Fruit fly (Drosophila melanogaster) whole organism, embryonic: ENCODE measurements around the gene TfIIA-S.

Experiments used
- Abd-B ChIP-seq: fragments of 200-800 bp; sonication (Bioruptor generic); optimal IDR thresholded peaks from 2 replicates; lab custom pipeline; 2018; ENCODE audit warnings: missing biosample characterization, mild to moderate bottlenecking, missing genetic modification characterization, moderate library complexity
- CG11723 ChIP-seq: fragments of 200-800 bp; sonication (Bioruptor generic); optimal IDR thresholded peaks from 2 replicates; lab custom pipeline; 2017; ENCODE audit warnings: missing biosample characterization, mild to moderate bottlenecking, missing genetic modification characterization
- CG12299 ChIP-seq: fragments of 200-800 bp; sonication (Bioruptor generic); optimal IDR thresholded peaks from 2 replicates; lab custom pipeline; 2018; ENCODE audit warnings: missing biosample characterization, mild to moderate bottlenecking, missing genetic modification characterization
- CG13123 ChIP-seq: fragments of 200-800 bp; sonication (Bioruptor generic); optimal IDR thresholded peaks from 2 replicates; lab custom pipeline; 2016; ENCODE audit warnings: missing biosample characterization, missing genetic modification characterization
- CG17802 ChIP-seq: fragments of 200-800 bp; sonication (Bioruptor generic); optimal IDR thresholded peaks from 2 replicates; lab custom pipeline; 2018; ENCODE audit warnings: missing biosample characterization, mild to moderate bottlenecking, missing genetic modification characterization, moderate library complexity
- CG18764 ChIP-seq: fragments of 200-800 bp; sonication (Bioruptor generic); optimal IDR thresholded peaks from 3 replicates; lab custom pipeline; 2016; ENCODE audit warnings: missing biosample characterization, missing genetic modification characterization
- CG30020 ChIP-seq: fragments of 200-800 bp; optimal IDR thresholded peaks from 2 replicates; lab custom pipeline; 2019; ENCODE audit warnings: missing biosample characterization, mild to moderate bottlenecking, missing genetic modification characterization, moderate library complexity
- CG3065 ChIP-seq: fragments of 200-800 bp; sonication (Bioruptor generic); optimal IDR thresholded peaks from 2 replicates; lab custom pipeline; 2016; ENCODE audit warnings: missing biosample characterization, missing genetic modification characterization
- CG31224 ChIP-seq: fragments of 200-800 bp; sonication (Bioruptor generic); IDR thresholded peaks from 2 replicates; pipeline ENCODE4 v1.3.6; 2022; ENCODE audit warnings: missing biosample characterization, missing genetic modification characterization
- CG3163 ChIP-seq: fragments of 200-800 bp; sonication (Bioruptor generic); optimal IDR thresholded peaks from 3 replicates; lab custom pipeline; 2016; ENCODE audit warnings: missing biosample characterization, missing genetic modification characterization
- CG34376 ChIP-seq: fragments of 200-800 bp; sonication (Bioruptor generic); optimal IDR thresholded peaks from 2 replicates; lab custom pipeline; 2018; ENCODE audit warnings: missing biosample characterization, mild to moderate bottlenecking, missing genetic modification characterization
- CG6854 ChIP-seq: fragments of 200-800 bp; sonication (Bioruptor generic); optimal IDR thresholded peaks from 3 replicates; lab custom pipeline; 2017; ENCODE audit warnings: missing biosample characterization, mild to moderate bottlenecking, missing genetic modification characterization
- CG7556 ChIP-seq: fragments of 200-800 bp; sonication (Bioruptor generic); optimal IDR thresholded peaks from 2 replicates; lab custom pipeline; 2017; ENCODE audit warnings: missing biosample characterization, mild to moderate bottlenecking, missing genetic modification characterization
- CG7963 ChIP-seq: fragments of 200-800 bp; sonication (Bioruptor generic); IDR thresholded peaks from 3 replicates; pipeline ENCODE4 v1.3.6; 2022; ENCODE audit warnings: missing biosample characterization, missing genetic modification characterization; ENCODE audit not compliant: partially characterized antibody
- CG8359 ChIP-seq: fragments of 200-800 bp; sonication (Bioruptor generic); optimal IDR thresholded peaks from 2 replicates; lab custom pipeline; 2017; ENCODE audit warnings: missing biosample characterization, mild to moderate bottlenecking, missing genetic modification characterization, borderline replicate concordance
- CG8388 ChIP-seq: fragments of 200-800 bp; sonication (Bioruptor generic); optimal IDR thresholded peaks from 2 replicates; lab custom pipeline; 2019; ENCODE audit warnings: missing biosample characterization, mild to moderate bottlenecking, missing genetic modification characterization, moderate library complexity
- CG8765 ChIP-seq: fragments of 200-800 bp; sonication (Bioruptor generic); IDR thresholded peaks from 2 replicates; pipeline ENCODE4 v1.3.6; 2022; ENCODE audit warnings: missing biosample characterization, missing genetic modification characterization
- NC2α ChIP-seq: fragments of 200-800 bp; sonication (Bioruptor generic); optimal IDR thresholded peaks from 2 replicates; lab custom pipeline; 2016; ENCODE audit warnings: missing biosample characterization, missing genetic modification characterization
- NC2β ChIP-seq: fragments of 200-800 bp; sonication (Bioruptor generic); optimal IDR thresholded peaks from 2 replicates; lab custom pipeline; 2016; ENCODE audit warnings: missing biosample characterization, missing genetic modification characterization
- Rx ChIP-seq: fragments of 200-800 bp; sonication (Bioruptor generic); IDR thresholded peaks from 2 replicates; pipeline ENCODE4 v1.3.6; 2022; ENCODE audit warnings: missing biosample characterization, missing genetic modification characterization
- Sry-δ ChIP-seq: fragments of 200-800 bp; sonication (Bioruptor generic); optimal IDR thresholded peaks from 2 replicates; lab custom pipeline; 2016; ENCODE audit warnings: missing biosample characterization, missing genetic modification characterization
- Stat92E ChIP-seq, 3 experiments: fragments of >200 bp in 2 of 3; fragments of 200-800 bp in 1 of 3; sonication (Bioruptor generic) in 1 of 3; optimal IDR thresholded peaks; 2 replicates each; lab custom pipeline; 2017 to 2019; ENCODE audit warnings: missing biosample characterization in 3 of 3, missing genetic modification characterization in 3 of 3, mild to moderate bottlenecking in 1 of 3, moderate library complexity in 1 of 3
- Taf1 ChIP-seq: fragments of 200-800 bp; sonication (Bioruptor generic); IDR thresholded peaks from 2 replicates; pipeline ENCODE4 v1.3.6; 2022; ENCODE audit warnings: missing biosample characterization, missing genetic modification characterization
- ash1 ChIP-seq: fragments of 200-800 bp; sonication (Bioruptor generic); optimal IDR thresholded peaks from 2 replicates; lab custom pipeline; 2018; ENCODE audit warnings: missing biosample characterization, mild to moderate bottlenecking, missing genetic modification characterization
- br ChIP-seq: fragments of >200 bp; optimal IDR thresholded peaks from 2 replicates; lab custom pipeline; 2017
- bsh ChIP-seq, 2 experiments: fragments of 200-800 bp; sonication (Bioruptor generic); optimal IDR thresholded peaks; 2 replicates each; lab custom pipeline; 2017 to 2018; ENCODE audit warnings: mild to moderate bottlenecking in 2 of 2, missing biosample characterization in 2 of 2, missing genetic modification characterization in 2 of 2, moderate library complexity in 1 of 2
- caup ChIP-seq: fragments of 200-800 bp; sonication (Bioruptor generic); optimal IDR thresholded peaks from 3 replicates; lab custom pipeline; 2017; ENCODE audit warnings: missing biosample characterization, mild to moderate bottlenecking, missing genetic modification characterization, moderate library complexity; ENCODE audit not compliant: severe bottlenecking
- da ChIP-seq: fragments of 200-800 bp; sonication (Bioruptor generic); optimal IDR thresholded peaks from 2 replicates; lab custom pipeline; 2016; ENCODE audit warnings: missing biosample characterization, missing genetic modification characterization
- disco-r ChIP-seq: fragments of 200-800 bp; sonication (Bioruptor generic); optimal IDR thresholded peaks from 2 replicates; lab custom pipeline; 2016; ENCODE audit warnings: missing biosample characterization, missing genetic modification characterization
- dmrt11E ChIP-seq: fragments of 200-800 bp; sonication (Bioruptor generic); optimal IDR thresholded peaks from 3 replicates; lab custom pipeline; 2018; ENCODE audit warnings: missing biosample characterization, mild to moderate bottlenecking, missing genetic modification characterization, moderate library complexity
- esg ChIP-seq: fragments of 200-800 bp; sonication (Bioruptor generic); conservative IDR thresholded peaks from 2 replicates; pipeline ENCODE4 v1.3.6; 2022; ENCODE audit warnings: missing biosample characterization, missing genetic modification characterization
- fd102C ChIP-seq: fragments of 200-800 bp; sonication (Bioruptor generic); optimal IDR thresholded peaks from 2 replicates; lab custom pipeline; 2018; ENCODE audit warnings: missing biosample characterization, mild to moderate bottlenecking, missing genetic modification characterization, moderate library complexity
- fu2 ChIP-seq: fragments of 200-800 bp; sonication (Bioruptor generic); optimal IDR thresholded peaks from 2 replicates; lab custom pipeline; 2016; ENCODE audit warnings: missing biosample characterization, missing genetic modification characterization
- jing ChIP-seq: fragments of 200-800 bp; sonication (Bioruptor generic); optimal IDR thresholded peaks from 2 replicates; lab custom pipeline; 2018; ENCODE audit warnings: missing biosample characterization, mild to moderate bottlenecking, missing genetic modification characterization
- lmd ChIP-seq: fragments of 200-800 bp; sonication (Bioruptor generic); IDR thresholded peaks from 2 replicates; pipeline ENCODE4 v1.3.6; 2022; ENCODE audit warnings: missing biosample characterization, missing genetic modification characterization
- pfk ChIP-seq: fragments of 200-800 bp; sonication (Bioruptor generic); optimal IDR thresholded peaks from 2 replicates; lab custom pipeline; 2018; ENCODE audit warnings: missing biosample characterization, mild to moderate bottlenecking, missing genetic modification characterization, moderate library complexity
- pho ChIP-seq: fragments of 200-800 bp; sonication (Bioruptor generic); optimal IDR thresholded peaks from 2 replicates; lab custom pipeline; 2016; ENCODE audit warnings: missing biosample characterization, missing genetic modification characterization
- pnt ChIP-seq: fragments of 200-800 bp; sonication (Bioruptor generic); optimal IDR thresholded peaks from 3 replicates; lab custom pipeline; 2016; ENCODE audit warnings: missing biosample characterization, missing genetic modification characterization
- prd ChIP-seq, 3 experiments: fragments of >200 bp in 2 of 3; fragments of 200-800 bp in 1 of 3; sonication (Bioruptor generic) in 1 of 3; optimal IDR thresholded peaks in 2 of 3; IDR thresholded peaks in 1 of 3; 2 replicates in 2 of 3; 3 replicates in 1 of 3; pipeline versions ENCODE4 v1.3.6 to Lab custom; 2017 to 2022; ENCODE audit warnings: missing biosample characterization in 1 of 3, missing genetic modification characterization in 1 of 3
- pzg ChIP-seq: fragments of 200-800 bp; sonication (Bioruptor generic); optimal IDR thresholded peaks from 3 replicates; lab custom pipeline; 2018; ENCODE audit warnings: missing biosample characterization, mild to moderate bottlenecking, missing genetic modification characterization, moderate library complexity
- sd ChIP-seq: fragments of 200-800 bp; sonication (Bioruptor generic); optimal IDR thresholded peaks from 3 replicates; lab custom pipeline; 2018; ENCODE audit warnings: missing biosample characterization, mild to moderate bottlenecking, missing genetic modification characterization, moderate library complexity
- sens-2 ChIP-seq: fragments of 200-800 bp; sonication (Bioruptor generic); IDR thresholded peaks from 2 replicates; pipeline ENCODE4 v1.3.6; 2022; ENCODE audit warnings: missing biosample characterization, missing genetic modification characterization
- sisA ChIP-seq: fragments of 200-800 bp; sonication (Bioruptor generic); IDR thresholded peaks from 2 replicates; pipeline ENCODE4 v1.3.6; 2022; ENCODE audit warnings: missing biosample characterization, missing genetic modification characterization
- sna ChIP-seq: fragments of 200-800 bp; sonication (Bioruptor generic); IDR thresholded peaks from 2 replicates; pipeline ENCODE4 v1.3.6; 2022; ENCODE audit warnings: missing biosample characterization, missing genetic modification characterization; ENCODE audit not compliant: partially characterized antibody
- sqz ChIP-seq: fragments of 200-800 bp; sonication (Bioruptor generic); optimal IDR thresholded peaks from 3 replicates; lab custom pipeline; 2018; ENCODE audit warnings: missing biosample characterization, mild to moderate bottlenecking, missing genetic modification characterization
- tna ChIP-seq: fragments of 200-800 bp; sonication (Bioruptor generic); IDR thresholded peaks from 2 replicates; pipeline ENCODE4 v1.3.6; 2022; ENCODE audit warnings: missing biosample characterization, missing genetic modification characterization; ENCODE audit not compliant: partially characterized antibody
- trh ChIP-seq: fragments of 200-800 bp; sonication (Bioruptor generic); optimal IDR thresholded peaks from 2 replicates; lab custom pipeline; 2016; ENCODE audit warnings: missing biosample characterization, missing genetic modification characterization
- wdn ChIP-seq: fragments of 200-800 bp; sonication (Bioruptor generic); IDR thresholded peaks from 2 replicates; pipeline ENCODE4 v1.3.6; 2022; ENCODE audit warnings: missing biosample characterization, missing genetic modification characterization

The TfIIA-S gene

dm6 chr3R:23922502-23923350 is 31.9 kb upstream of the TfIIA-S start, which contains the start of the genes sba and CG31141 (continued):
- no peak for TF ChIP-seq lmd (GFP tag; lab: Robert Waterston, UW)
- TF ChIP-seq fu2 (GFP tag; lab: Kevin White, UChicago) = no peak
- TF ChIP-seq CG11723 (GFP tag; lab: Kevin White, UChicago) = no peak
- TF ChIP-seq tna = peak; percentile 78
- TF ChIP-seq sisA (GFP tag; lab: Robert Waterston, UW) = no peak
- 0 out of 2 replicates have a peak, but pooled peaks have one; percentile 24 for TF ChIP-seq wdn (GFP tag; lab: Robert Waterston, UW)
- peak; percentile 9 for TF ChIP-seq NC2β (GFP tag; lab: Kevin White, UChicago)
- TF ChIP-seq CG13123 (GFP tag; lab: Kevin White, UChicago) = no peak
- no peak for TF ChIP-seq prd (optimal IDR thresholded peaks at IDR 0.05; lab: Kevin White, UChicago)
- no peak for TF ChIP-seq prd (GFP tag; IDR thresholded peaks at IDR 0.05; lab: Robert Waterston, UW)
- peak; percentile 26 for TF ChIP-seq Abd-B (GFP tag; lab: Kevin White, UChicago)
- no peak for TF ChIP-seq Rx (GFP tag; lab: Robert Waterston, UW)
- peak; percentile 52 for TF ChIP-seq sd (tag; lab: Kevin White, UChicago)
- TF ChIP-seq da (GFP tag; lab: Kevin White, UChicago) = no peak
- no peak for TF ChIP-seq CG8765 (GFP tag; lab: Robert Waterston, UW)
- TF ChIP-seq Stat92E (GFP tag; optimal IDR thresholded peaks at IDR 0.05; lab: Kevin White, UChicago) = no peak
- no peak for TF ChIP-seq jing (GFP tag; lab: Kevin White, UChicago)
- no peak for TF ChIP-seq disco-r (GFP tag; lab: Kevin White, UChicago)
- peak; percentile 26 for TF ChIP-seq CG6854 (GFP tag; lab: Kevin White, UChicago)
- peak; percentile 73 for TF ChIP-seq sna (GFP tag; lab: Robert Waterston, UW)
- TF ChIP-seq CG31224 = no peak
- no peak for TF ChIP-seq Taf1 (GFP tag; lab: Robert Waterston, UW)
- TF ChIP-seq pho (GFP tag; lab: Kevin White, UChicago) = no peak
- TF ChIP-seq CG3065 = no peak
- TF ChIP-seq Sry-δ (GFP tag; lab: Kevin White, UChicago) = peak; percentile 78
- peak; percentile 98 for TF ChIP-seq pzg (GFP tag; lab: Kevin White, UChicago)
- TF ChIP-seq ash1 (GFP tag; lab: Kevin White, UChicago) = no peak
- no peak for TF ChIP-seq CG30020 (tag; lab: Kevin White, UChicago)
- TF ChIP-seq CG8388 (GFP tag; lab: Kevin White, UChicago) = no peak
- peak; percentile 11 for TF ChIP-seq CG7556 (GFP tag; lab: Kevin White, UChicago)
- TF ChIP-seq CG18764 (GFP tag; lab: Kevin White, UChicago) = no peak
- no peak for TF ChIP-seq dmrt11E (tag; lab: Kevin White, UChicago)
- TF ChIP-seq pfk (GFP tag; lab: Kevin White, UChicago) = no peak
- TF ChIP-seq CG34376 (GFP tag; lab: Kevin White, UChicago) = no peak
- peak; percentile 41 for TF ChIP-seq caup (GFP tag; lab: Kevin White, UChicago)
- peak in 1 of 2 experiments; percentile 3 for TF ChIP-seq bsh (GFP tag; optimal IDR thresholded peaks at IDR 0.05; lab: Kevin White, UChicago)
- TF ChIP-seq CG8359 (GFP tag; lab: Kevin White, UChicago) = no peak
- no peak for TF ChIP-seq trh (GFP tag; lab: Kevin White, UChicago)
- no peak for TF ChIP-seq esg (GFP tag; lab: Robert Waterston, UW)
- no peak for TF ChIP-seq sens-2 (GFP tag; lab: Robert Waterston, UW)
- TF ChIP-seq CG12299 (tag; lab: Kevin White, UChicago) = peak; percentile 50
- TF ChIP-seq pnt (GFP tag; lab: Kevin White, UChicago) = no peak
- TF ChIP-seq CG7963 (GFP tag; lab: Robert Waterston, UW) = peak; percentile 81
- no peak for TF ChIP-seq CG17802 (tag; lab: Kevin White, UChicago)
- no peak for TF ChIP-seq CG3163 (GFP tag; lab: Kevin White, UChicago)
- TF ChIP-seq NC2α (GFP tag; lab: Kevin White, UChicago) = no peak
- peak; percentile 68 for TF ChIP-seq sqz
- TF ChIP-seq br (lab: Kevin White, UChicago) = no peak
- no peak for TF ChIP-seq fd102C
